Worm (Caenorhabditis elegans): ENCODE measurements around the gene nas-32.

DNA sequence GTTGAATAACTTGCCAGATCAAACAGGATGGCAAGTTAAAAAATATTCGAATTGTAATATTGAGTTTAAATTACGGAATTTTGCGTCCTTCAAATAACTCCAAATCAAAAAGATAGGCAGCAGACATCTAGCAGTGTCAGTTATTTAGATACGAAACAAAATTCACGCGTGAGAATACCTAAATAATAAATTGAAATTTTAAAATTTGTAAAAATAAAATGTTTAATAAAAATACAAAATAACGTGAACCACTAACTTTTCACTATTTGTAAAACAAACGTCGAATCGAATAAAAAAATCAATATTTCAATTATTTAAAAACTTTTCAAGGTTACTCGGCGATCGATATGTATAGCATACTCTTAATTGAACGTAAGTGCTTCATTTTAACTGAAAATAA, 23.0 kb downstream of the nas-32 start, which contains the start of gene T02B11.9:
- no peak for TF ChIP-seq him-1 (tag; optimal IDR thresholded peaks at IDR 0.05)
- no peak for TF ChIP-seq dao-5 (tag; optimal IDR thresholded peaks at IDR 0.05)
- TF ChIP-seq W03F9.2 (tag; optimal IDR thresholded peaks at IDR 0.05): no peak

Measured in whole organism, L4/young adult.